Fruit fly (Drosophila melanogaster) whole organism, embryonic: ENCODE data around the gene Ms.

ENCODE experiments used
- ATbp ChIP-seq: fragments of 200-800 bp; sonication (Bioruptor generic); optimal IDR thresholded peaks from 2 replicates; lab custom pipeline; 2017; ENCODE audit warnings: missing biosample characterization, mild to moderate bottlenecking, missing genetic modification characterization, missing genetic modification reagents
- Blimp-1 ChIP-seq: fragments of 200-800 bp; sonication (Bioruptor generic); optimal IDR thresholded peaks from 3 replicates; lab custom pipeline; 2018; ENCODE audit warnings: missing biosample characterization, missing genetic modification characterization, mild to moderate bottlenecking, moderate library complexity, missing genetic modification reagents
- CG10431 ChIP-seq: fragments of 200-800 bp; sonication (Bioruptor generic); optimal IDR thresholded peaks from 3 replicates; lab custom pipeline; 2018; ENCODE audit warnings: missing biosample characterization, mild to moderate bottlenecking, missing genetic modification characterization
- CG11456 ChIP-seq: fragments of 200-800 bp; sonication (Bioruptor generic); IDR thresholded peaks from 3 replicates; pipeline ENCODE4 v1.3.6; 2022; ENCODE audit warnings: missing biosample characterization, missing genetic modification characterization
- CG11504 ChIP-seq: fragments of 200-800 bp; sonication (Bioruptor generic); optimal IDR thresholded peaks from 3 replicates; lab custom pipeline; 2019; ENCODE audit warnings: missing biosample characterization, mild to moderate bottlenecking, missing genetic modification characterization, moderate library complexity
- CG12071 ChIP-seq: fragments of 200-800 bp; sonication (Bioruptor generic); optimal IDR thresholded peaks from 3 replicates; lab custom pipeline; 2018; ENCODE audit warnings: missing biosample characterization, mild to moderate bottlenecking, missing genetic modification characterization
- CG12219 ChIP-seq: fragments of 200-800 bp; sonication (Bioruptor generic); optimal IDR thresholded peaks from 3 replicates; lab custom pipeline; 2018; ENCODE audit warnings: missing biosample characterization, mild to moderate bottlenecking, missing genetic modification characterization
- CG1647 ChIP-seq: fragments of 200-800 bp; sonication (Bioruptor generic); optimal IDR thresholded peaks from 3 replicates; lab custom pipeline; 2016; ENCODE audit warnings: missing biosample characterization, missing genetic modification characterization
- CG17612 ChIP-seq: fragments of 200-800 bp; sonication (Bioruptor generic); IDR thresholded peaks from 2 replicates; pipeline ENCODE4 v1.3.6; 2022; ENCODE audit warnings: missing biosample characterization, missing genetic modification characterization
- CG17829 ChIP-seq: fragments of 200-800 bp; optimal IDR thresholded peaks from 2 replicates; lab custom pipeline; 2019; ENCODE audit warnings: missing biosample characterization, mild to moderate bottlenecking, missing genetic modification characterization, moderate library complexity
- CG2678 ChIP-seq: fragments of 200-800 bp; sonication (Bioruptor generic); optimal IDR thresholded peaks from 3 replicates; lab custom pipeline; 2019; ENCODE audit warnings: missing biosample characterization, mild to moderate bottlenecking, missing genetic modification characterization, moderate library complexity
- CG2712 ChIP-seq: fragments of 200-800 bp; optimal IDR thresholded peaks from 3 replicates; lab custom pipeline; 2019; ENCODE audit warnings: missing biosample characterization, mild to moderate bottlenecking, missing genetic modification characterization, moderate library complexity
- CG2875 ChIP-seq: fragments of 200-800 bp; sonication (Bioruptor generic); optimal IDR thresholded peaks from 2 replicates; lab custom pipeline; 2017; ENCODE audit warnings: missing biosample characterization, mild to moderate bottlenecking, missing genetic modification characterization, missing genetic modification reagents
- CG2889 ChIP-seq: fragments of 200-800 bp; sonication (Bioruptor generic); IDR thresholded peaks from 3 replicates; pipeline ENCODE4 v1.3.6; 2022; ENCODE audit warnings: missing biosample characterization, missing genetic modification characterization
- CG3995 ChIP-seq: fragments of 200-800 bp; sonication (Bioruptor generic); optimal IDR thresholded peaks from 3 replicates; lab custom pipeline; 2016; ENCODE audit warnings: missing biosample characterization, missing genetic modification characterization
- CG4282 ChIP-seq: fragments of 200-800 bp; sonication (Bioruptor generic); optimal IDR thresholded peaks from 2 replicates; lab custom pipeline; 2016; ENCODE audit warnings: missing biosample characterization, missing genetic modification characterization
- CG5180 ChIP-seq: fragments of 200-800 bp; sonication (Bioruptor generic); optimal IDR thresholded peaks from 3 replicates; lab custom pipeline; 2017; ENCODE audit warnings: missing biosample characterization, missing genetic modification characterization, mild to moderate bottlenecking, moderate library complexity, missing genetic modification reagents
- CG7271 ChIP-seq: fragments of 200-800 bp; sonication (Bioruptor generic); optimal IDR thresholded peaks from 2 replicates; lab custom pipeline; 2018; ENCODE audit warnings: missing biosample characterization, mild to moderate bottlenecking, missing genetic modification characterization, moderate library complexity
- CG7745 ChIP-seq: fragments of 200-800 bp; sonication (Bioruptor generic); optimal IDR thresholded peaks from 2 replicates; lab custom pipeline; 2018; ENCODE audit warnings: missing biosample characterization, mild to moderate bottlenecking, missing genetic modification characterization, moderate library complexity
- CG8290 ChIP-seq, 3 experiments: fragments of 200-800 bp; sonication (Bioruptor generic); optimal IDR thresholded peaks; 2 replicates each; lab custom pipeline; 2016 to 2019; ENCODE audit warnings: missing biosample characterization in 3 of 3, missing genetic modification characterization in 3 of 3, mild to moderate bottlenecking in 2 of 3, moderate library complexity in 1 of 3
- CG9797 ChIP-seq: fragments of 200-800 bp; sonication (Bioruptor generic); optimal IDR thresholded peaks from 3 replicates; lab custom pipeline; 2018; ENCODE audit warnings: missing biosample characterization, mild to moderate bottlenecking, missing genetic modification characterization
- CG9876 ChIP-seq: fragments of 200-800 bp; sonication (Bioruptor generic); optimal IDR thresholded peaks from 2 replicates; lab custom pipeline; 2016; ENCODE audit warnings: missing biosample characterization, missing genetic modification characterization
- D ChIP-seq, 2 experiments: fragments of 200-800 bp in 1 of 2; fragments of >200 bp in 1 of 2; sonication (Bioruptor generic) in 1 of 2; optimal IDR thresholded peaks; 2 replicates in 1 of 2; 3 replicates in 1 of 2; lab custom pipeline; 2017; ENCODE audit warnings: mild to moderate bottlenecking in 1 of 2, missing biosample characterization in 1 of 2, missing genetic modification characterization in 1 of 2, missing genetic modification reagents in 1 of 2
- D19A ChIP-seq: fragments of 200-800 bp; optimal IDR thresholded peaks from 3 replicates; lab custom pipeline; 2019; ENCODE audit warnings: missing biosample characterization, mild to moderate bottlenecking, missing genetic modification characterization, moderate library complexity
- Dp ChIP-seq: fragments of 200-800 bp; sonication (Bioruptor generic); optimal IDR thresholded peaks from 2 replicates; lab custom pipeline; 2018; ENCODE audit warnings: missing biosample characterization, mild to moderate bottlenecking, missing genetic modification characterization, moderate library complexity
- Drgx ChIP-seq: fragments of 200-800 bp; sonication (Bioruptor generic); IDR thresholded peaks from 2 replicates; pipeline ENCODE4 v1.3.6; 2022; ENCODE audit warnings: missing biosample characterization, missing genetic modification characterization
- E2f1 ChIP-seq: fragments of 200-800 bp; sonication (Bioruptor generic); IDR thresholded peaks from 2 replicates; pipeline ENCODE4 v1.3.6; 2022; ENCODE audit warnings: missing biosample characterization, missing genetic modification characterization
- Ets65A ChIP-seq: fragments of 200-800 bp; sonication (Bioruptor generic); peaks from one replicate; lab custom pipeline; 2016; ENCODE audit warnings: missing biosample characterization, missing genetic modification characterization
- Lhr ChIP-seq: fragments of 200-800 bp; sonication (Bioruptor generic); optimal IDR thresholded peaks from 3 replicates; lab custom pipeline; 2017; ENCODE audit warnings: mild to moderate bottlenecking, missing biosample characterization, missing genetic modification reagents, missing genetic modification characterization
- Nf-YB ChIP-seq: fragments of 200-800 bp; sonication (Bioruptor generic); optimal IDR thresholded peaks from 3 replicates; lab custom pipeline; 2019; ENCODE audit warnings: missing biosample characterization, mild to moderate bottlenecking, missing genetic modification characterization, moderate library complexity
- Scr ChIP-seq: fragments of 200-800 bp; sonication (Bioruptor generic); IDR thresholded peaks from 2 replicates; pipeline ENCODE4 v1.3.6; 2022; ENCODE audit warnings: missing biosample characterization, missing genetic modification characterization; ENCODE audit not compliant: partially characterized antibody
- Sox100B ChIP-seq: fragments of 200-800 bp; sonication (Bioruptor generic); optimal IDR thresholded peaks from 3 replicates; lab custom pipeline; 2018; ENCODE audit warnings: missing biosample characterization, mild to moderate bottlenecking, missing genetic modification characterization
- Spps ChIP-seq: fragments of 200-800 bp; sonication (Bioruptor generic); optimal IDR thresholded peaks from 2 replicates; lab custom pipeline; 2018; ENCODE audit warnings: missing biosample characterization, mild to moderate bottlenecking, missing genetic modification characterization
- Vsx1 ChIP-seq: fragments of 200-800 bp; sonication (Bioruptor generic); optimal IDR thresholded peaks from 2 replicates; lab custom pipeline; 2017; ENCODE audit warnings: missing biosample characterization, mild to moderate bottlenecking, missing genetic modification characterization, missing genetic modification reagents
- ac ChIP-seq: fragments of 200-800 bp; sonication (Bioruptor generic); optimal IDR thresholded peaks from 3 replicates; lab custom pipeline; 2017; ENCODE audit warnings: missing biosample characterization, mild to moderate bottlenecking, missing genetic modification characterization
- bbx ChIP-seq: fragments of 200-800 bp; sonication (Bioruptor generic); IDR thresholded peaks from 2 replicates; pipeline ENCODE4 v1.3.6; 2022; ENCODE audit warnings: missing biosample characterization, missing genetic modification characterization; ENCODE audit not compliant: partially characterized antibody
- bigmax ChIP-seq: fragments of 200-800 bp; sonication (Bioruptor generic); optimal IDR thresholded peaks from 2 replicates; lab custom pipeline; 2018; ENCODE audit warnings: missing biosample characterization, mild to moderate bottlenecking, missing genetic modification characterization
- cg ChIP-seq: fragments of 200-800 bp; sonication (Bioruptor generic); optimal IDR thresholded peaks from 3 replicates; lab custom pipeline; 2019; ENCODE audit warnings: missing biosample characterization, mild to moderate bottlenecking, missing genetic modification characterization, moderate library complexity
- dmrt99B ChIP-seq: fragments of 200-800 bp; sonication (Bioruptor generic); optimal IDR thresholded peaks from 2 replicates; lab custom pipeline; 2018; ENCODE audit warnings: missing biosample characterization, mild to moderate bottlenecking, missing genetic modification characterization, moderate library complexity
- gcm ChIP-seq: fragments of 200-800 bp; sonication (Bioruptor generic); optimal IDR thresholded peaks from 2 replicates; lab custom pipeline; 2019; ENCODE audit warnings: missing biosample characterization, mild to moderate bottlenecking, missing genetic modification characterization, moderate library complexity
- gem ChIP-seq: fragments of 200-800 bp; sonication (Bioruptor generic); optimal IDR thresholded peaks from 2 replicates; lab custom pipeline; 2019; ENCODE audit warnings: missing biosample characterization, mild to moderate bottlenecking, missing genetic modification characterization, moderate library complexity
- kni ChIP-seq: fragments of 200-800 bp; sonication (Bioruptor generic); optimal IDR thresholded peaks from 3 replicates; lab custom pipeline; 2017; ENCODE audit warnings: mild to moderate bottlenecking, missing biosample characterization, missing genetic modification reagents, missing genetic modification characterization
- nau ChIP-seq: fragments of 200-800 bp; sonication (Bioruptor generic); optimal IDR thresholded peaks from 3 replicates; lab custom pipeline; 2017; ENCODE audit warnings: missing biosample characterization, mild to moderate bottlenecking, missing genetic modification characterization, missing genetic modification reagents
- oc ChIP-seq: fragments of 200-800 bp; sonication (Bioruptor generic); optimal IDR thresholded peaks from 2 replicates; lab custom pipeline; 2018; ENCODE audit warnings: missing biosample characterization, mild to moderate bottlenecking, missing genetic modification characterization, moderate library complexity
- org-1 ChIP-seq: fragments of 200-800 bp; sonication (Bioruptor generic); optimal IDR thresholded peaks from 2 replicates; lab custom pipeline; 2017; ENCODE audit warnings: missing biosample characterization, missing genetic modification characterization
- rib ChIP-seq: fragments of 200-800 bp; sonication (Bioruptor generic); IDR thresholded peaks from 2 replicates; pipeline ENCODE4 v1.3.6; 2022; ENCODE audit warnings: missing biosample characterization, missing genetic modification characterization
- sug ChIP-seq: fragments of 200-800 bp; optimal IDR thresholded peaks from 2 replicates; lab custom pipeline; 2019; ENCODE audit warnings: missing biosample characterization, mild to moderate bottlenecking, missing genetic modification characterization, moderate library complexity
- toy ChIP-seq: fragments of 200-800 bp; sonication (Bioruptor generic); IDR thresholded peaks from 2 replicates; pipeline ENCODE4 v1.3.6; 2022; ENCODE audit warnings: missing biosample characterization, missing genetic modification characterization
- trem ChIP-seq: fragments of 200-800 bp; optimal IDR thresholded peaks from 3 replicates; lab custom pipeline; 2019; ENCODE audit warnings: missing biosample characterization, mild to moderate bottlenecking, missing genetic modification characterization, moderate library complexity

The Ms gene

DNA sequence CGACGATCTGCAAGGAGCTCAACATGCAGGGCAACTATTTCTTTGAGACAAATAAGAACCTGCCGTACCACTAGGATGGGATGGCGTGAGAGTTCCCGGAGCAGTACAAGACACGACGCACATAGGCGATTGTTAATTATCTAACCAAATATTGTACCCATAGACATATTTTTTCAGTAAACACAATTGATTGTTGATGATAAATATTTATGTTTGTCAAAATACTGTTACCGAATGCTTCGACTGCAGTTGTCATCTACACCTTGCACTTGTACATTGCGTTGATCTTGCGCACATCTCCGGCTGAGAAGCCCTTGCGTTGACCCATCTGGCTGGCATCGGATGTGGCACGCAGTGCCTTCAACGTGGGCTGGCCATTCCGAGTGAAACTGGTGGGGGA, 48.2 kb upstream of the Ms start (continued):
- TF ChIP-seq ATbp (GFP tag; lab: Kevin White, UChicago), result peak; percentile 76
- TF ChIP-seq dmrt99B (tag; lab: Kevin White, UChicago), result peak; percentile 11
- no peak for TF ChIP-seq Scr (GFP tag; lab: Robert Waterston, UW)
- peak; percentile 50 for TF ChIP-seq trem
- peak; percentile 24 for TF ChIP-seq CG17829 (tag; lab: Kevin White, UChicago)
- no peak for TF ChIP-seq bbx (GFP tag; lab: Robert Waterston, UW)
- TF ChIP-seq CG1647, result no peak
- peak; percentile 62 for TF ChIP-seq CG10431 (GFP tag; lab: Kevin White, UChicago)
- TF ChIP-seq CG9876 (GFP tag; lab: Kevin White, UChicago), result no peak
- TF ChIP-seq CG11456, result 0 out of 3 replicates have a peak, but pooled peaks have one; percentile 18
- peak; percentile 22 for TF ChIP-seq nau
- peak; percentile 30 for TF ChIP-seq Vsx1 (GFP tag; lab: Kevin White, UChicago)
- TF ChIP-seq CG5180 (GFP tag; lab: Kevin White, UChicago), result peak; percentile 42
- TF ChIP-seq CG8290 (GFP tag; optimal IDR thresholded peaks at IDR 0.05; lab: Kevin White, UChicago), result no peak
- no peak for TF ChIP-seq CG8290 (tag; optimal IDR thresholded peaks at IDR 0.05; lab: Kevin White, UChicago)
- TF ChIP-seq D19A (tag; lab: Kevin White, UChicago), result peak; percentile 8
- peak; percentile 15 for TF ChIP-seq CG11504 (tag; lab: Kevin White, UChicago)
- TF ChIP-seq CG7271 (tag; lab: Kevin White, UChicago), result peak; percentile 34
- peak; percentile 54 for TF ChIP-seq Sox100B (GFP tag; lab: Kevin White, UChicago)
- TF ChIP-seq org-1 (GFP tag; lab: Kevin White, UChicago), result peak; percentile 14
- no peak for TF ChIP-seq toy (GFP tag; lab: Robert Waterston, UW)
- peak; percentile 23 for TF ChIP-seq oc (tag; lab: Kevin White, UChicago)
- no peak for TF ChIP-seq sug (tag; lab: Kevin White, UChicago)
- TF ChIP-seq CG9797 (GFP tag; lab: Kevin White, UChicago), result peak; percentile 15
- TF ChIP-seq CG2875 (GFP tag; lab: Kevin White, UChicago), result peak; percentile 62
- no peak for TF ChIP-seq Dp
- peak; percentile 19 for TF ChIP-seq Lhr (GFP tag; lab: Kevin White, UChicago)
- peak; percentile 60 for TF ChIP-seq CG2678 (tag; lab: Kevin White, UChicago)
- no peak for TF ChIP-seq bigmax (GFP tag; lab: Kevin White, UChicago)
- TF ChIP-seq CG2712 (tag; lab: Kevin White, UChicago), result peak; percentile 54
- no peak for TF ChIP-seq CG4282 (GFP tag; lab: Kevin White, UChicago)
- peak; percentile 71 for TF ChIP-seq Blimp-1 (GFP tag; lab: Kevin White, UChicago)
- TF ChIP-seq Spps (tag; lab: Kevin White, UChicago), result peak; percentile 51
- peak; percentile 61 for TF ChIP-seq Ets65A (GFP tag; lab: Kevin White, UChicago)
- TF ChIP-seq CG17612 (GFP tag; lab: Robert Waterston, UW), result no peak
- TF ChIP-seq gem (tag; lab: Kevin White, UChicago), result peak; percentile 38
- no peak for TF ChIP-seq D (optimal IDR thresholded peaks at IDR 0.05; lab: Kevin White, UChicago)
- TF ChIP-seq D (GFP tag; optimal IDR thresholded peaks at IDR 0.05; lab: Kevin White, UChicago), result peak; percentile 46
- peak; percentile 77 for TF ChIP-seq kni (GFP tag; lab: Kevin White, UChicago)
- peak; percentile 47 for TF ChIP-seq CG12071 (GFP tag; lab: Kevin White, UChicago)
- peak; percentile 18 for TF ChIP-seq Nf-YB (GFP tag; lab: Kevin White, UChicago)
- no peak for TF ChIP-seq CG2889
- no peak for TF ChIP-seq cg (GFP tag; lab: Kevin White, UChicago)
- TF ChIP-seq gcm, result peak; percentile 35
- no peak for TF ChIP-seq CG3995 (GFP tag; lab: Kevin White, UChicago)
- peak; percentile 18 for TF ChIP-seq ac (GFP tag; lab: Kevin White, UChicago)
- TF ChIP-seq CG12219 (GFP tag; lab: Kevin White, UChicago), result peak; percentile 24
- no peak for TF ChIP-seq rib
- TF ChIP-seq Drgx (GFP tag; lab: Robert Waterston, UW), result no peak
- no peak for TF ChIP-seq E2f1 (GFP tag; lab: Robert Waterston, UW)
- TF ChIP-seq CG7745, result peak; percentile 56
